Worm (Caenorhabditis elegans): Measurements from ENCODE around the gene nhr-150.
A peak's percentile ranks its signal among the peaks of the same experiment; 100 is the strongest.

nhr-150 gene

DNA sequence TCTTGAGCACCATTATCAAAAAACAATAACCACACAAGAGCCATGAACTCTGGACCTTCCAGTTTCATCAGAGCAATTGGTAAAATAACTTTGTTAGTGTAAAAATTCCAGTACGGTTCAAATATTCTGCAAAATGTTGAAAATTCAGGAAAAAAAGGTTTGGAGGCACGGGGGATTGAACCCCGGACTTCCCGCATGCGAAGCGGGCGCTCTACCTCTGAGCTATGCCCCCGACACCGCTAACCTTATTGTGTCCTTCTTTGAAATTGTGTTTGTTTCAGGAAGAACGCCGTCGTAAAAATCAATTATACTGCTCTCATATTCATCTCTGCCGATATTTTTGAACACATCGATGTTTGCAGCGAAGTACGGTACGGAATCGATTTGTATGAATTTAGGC, 1.4 kb downstream of the nhr-150 start:
- TF ChIP-seq nhr-48 (tag; optimal IDR thresholded peaks at IDR 0.05) (no peak), nhr-11 (tag; optimal IDR thresholded peaks at IDR 0.05) (no peak), hmg-1.1 (GFP tag; IDR thresholded peaks at IDR 0.05) (no peak), snpc-1.2 (GFP tag; IDR thresholded peaks at IDR 0.05) (0 out of 2 replicates have a peak, but pooled peaks have one; percentile 51), lin-39 (tag; optimal IDR thresholded peaks at IDR 0.05) (no peak), daf-19 (GFP tag; conservative IDR thresholded peaks at IDR 0.05) (no peak), mdt-29 (GFP tag; IDR thresholded peaks at IDR 0.05) (no peak), skn-1 (tag; optimal IDR thresholded peaks at IDR 0.05) (no peak), aha-1 (tag) (peak; percentile 14), egl-43 (GFP tag; IDR thresholded peaks at IDR 0.05) (peak; percentile 83), dve-1 (tag; optimal IDR thresholded peaks at IDR 0.05; ENCODE audit: insufficient read depth) (peak; percentile 21), ztf-11 (tag; optimal IDR thresholded peaks at IDR 0.05) (no peak), aly-2 (tag; optimal IDR thresholded peaks at IDR 0.05) (no peak), pqm-1 (tag; optimal IDR thresholded peaks at IDR 0.05) (no peak), dpl-1 (GFP tag; optimal IDR thresholded peaks at IDR 0.05) (no peak), Y75B8A.6 (GFP tag; IDR thresholded peaks at IDR 0.05) (peak; percentile 40; the same call in 1 of the 2 replicates), mep-1 (tag; optimal IDR thresholded peaks at IDR 0.05) (no peak), R02D3.7 (tag; optimal IDR thresholded peaks at IDR 0.05) (no peak), fos-1 (tag; optimal IDR thresholded peaks at IDR 0.05) (no peak), ceh-44 (GFP tag; IDR thresholded peaks at IDR 0.05) (no peak), ceh-20 (GFP tag; IDR thresholded peaks at IDR 0.05) (no peak), ces-1 (GFP tag; optimal IDR thresholded peaks at IDR 0.05) (no peak), daf-12 (tag; optimal IDR thresholded peaks at IDR 0.05) (no peak), madf-5 (GFP tag; IDR thresholded peaks at IDR 0.05) (peak in 1 of 2 experiments; percentile 32; a peak in 1 of 4 replicates), gei-8 (GFP tag; optimal IDR thresholded peaks at IDR 0.05) (peak; percentile 42), nhr-102 (tag; optimal IDR thresholded peaks at IDR 0.05) (no peak), lir-3 (tag; optimal IDR thresholded peaks at IDR 0.05) (no peak), duxl-1 (tag; optimal IDR thresholded peaks at IDR 0.05; ENCODE audit: poor library complexity) (peak; percentile 14), lin-15B (tag; optimal IDR thresholded peaks at IDR 0.05) (no peak), spr-3 (GFP tag; optimal IDR thresholded peaks at IDR 0.05) (no peak), ama-1 (optimal IDR thresholded peaks at IDR 0.05) (no peak), lin-29 (GFP tag; IDR thresholded peaks at IDR 0.05) (no peak), T20F7.1 (GFP tag; optimal IDR thresholded peaks at IDR 0.05) (no peak), ceh-82 (tag; optimal IDR thresholded peaks at IDR 0.05) (no peak), nhr-76 (tag; optimal IDR thresholded peaks at IDR 0.05) (no peak), Y48G9A.11 (GFP tag; IDR thresholded peaks at IDR 0.05) (no peak; the same call in 1 of the 2 replicates), snpc-4 (tag; optimal IDR thresholded peaks at IDR 0.05) (no peak), F26F4.8 (GFP tag; conservative IDR thresholded peaks at IDR 0.05) (0 out of 2 replicates have a peak, but pooled peaks have one; percentile 10), rbr-2 (tag; optimal IDR thresholded peaks at IDR 0.05) (no peak), daf-16 (GFP tag; optimal IDR thresholded peaks at IDR 0.05) (peak in 1 of 2 experiments; percentile 7), daf-16 (tag; optimal IDR thresholded peaks at IDR 0.05) (peak; percentile 22), lin-13 (GFP tag; optimal IDR thresholded peaks at IDR 0.05) (no peak), Y105C5A.15 (GFP tag; IDR thresholded peaks at IDR 0.05) (no peak), nhr-42 (GFP tag; IDR thresholded peaks at IDR 0.05) (no peak), zag-1 (tag; optimal IDR thresholded peaks at IDR 0.05) (no peak), nhr-237 (tag; optimal IDR thresholded peaks at IDR 0.05) (no peak), nhr-10 (tag; optimal IDR thresholded peaks at IDR 0.05) (no peak), mxl-3 (GFP tag; optimal IDR thresholded peaks at IDR 0.05) (no peak), F49E8.2 (tag; optimal IDR thresholded peaks at IDR 0.05; ENCODE audit: borderline replicate concordance) (no peak), zfp-2 (tag; optimal IDR thresholded peaks at IDR 0.05) (no peak), lim-7 (GFP tag; IDR thresholded peaks at IDR 0.05) (peak; percentile 68), cey-2 (tag; optimal IDR thresholded peaks at IDR 0.05; ENCODE audit: borderline replicate concordance, insufficient read depth) (no peak), spr-1 (tag; optimal IDR thresholded peaks at IDR 0.05) (peak; percentile 36)

Measured in whole organism, L4 larva.